Worm (Caenorhabditis elegans) whole organism, L4/young adult: ENCODE results near the gene abu-1.

Source experiments
- W03F9.2 ChIP-seq: fragments of 150-350 bp; optimal IDR thresholded peaks from 2 replicates; lab custom pipeline; 2014; ENCODE audit warnings: missing biosample characterization, missing genetic modification characterization
- dao-5 ChIP-seq: sonication (generic microtip); optimal IDR thresholded peaks from 2 replicates; lab custom pipeline; 2016; ENCODE audit warnings: missing genotype, missing genetic modification characterization, moderate library complexity, missing compliant biosample characterization
- him-1 ChIP-seq: sonication (generic microtip); optimal IDR thresholded peaks from 2 replicates; lab custom pipeline; 2016; ENCODE audit warnings: missing genotype, missing genetic modification reagents, missing genetic modification characterization, missing compliant biosample characterization

ce11 chrV:10410030-10410713, 28.5 kb upstream of the abu-1 start, which contains the start of gene F15H10.12:
- no peak for TF ChIP-seq him-1 (tag; lab: Kevin White, UChicago)
- TF ChIP-seq dao-5 (tag; lab: Kevin White, UChicago), result no peak
- TF ChIP-seq W03F9.2 (tag; lab: Kevin White, UChicago), result no peak
